Worm (Caenorhabditis elegans) whole organism, L3 larva: ENCODE data around the gene ttll-11.

ENCODE experiments used
- ceh-28 ChIP-seq: fragments of 150-350 bp; optimal IDR thresholded peaks from 2 replicates; lab custom pipeline; 2014; ENCODE audit warnings: missing biosample characterization, missing genetic modification reagents, missing genetic modification characterization
- ceh-82 ChIP-seq: fragments of 150-350 bp; optimal IDR thresholded peaks from 2 replicates; lab custom pipeline; 2014; ENCODE audit warnings: missing biosample characterization, missing genetic modification characterization
- elt-3 ChIP-seq, 3 experiments: fragments of 150-350 bp in 1 of 3; sonication (generic microtip) in 2 of 3; optimal IDR thresholded peaks; 2 replicates in 2 of 3; 4 replicates in 1 of 3; lab custom pipeline; 2014 to 2017; ENCODE audit warnings: missing biosample characterization in 3 of 3, missing genetic modification characterization in 3 of 3
- fkh-10 ChIP-seq: sonication (generic microtip); optimal IDR thresholded peaks from 2 replicates; lab custom pipeline; 2017; ENCODE audit warnings: missing biosample characterization, missing genetic modification reagents, missing genetic modification characterization
- fos-1 ChIP-seq: fragments of 150-350 bp; optimal IDR thresholded peaks from 2 replicates; lab custom pipeline; 2014; ENCODE audit warnings: missing biosample characterization, missing genetic modification characterization
- lin-39 ChIP-seq: fragments of 150-350 bp; optimal IDR thresholded peaks from 2 replicates; lab custom pipeline; 2018; ENCODE audit warnings: missing biosample characterization, missing genetic modification reagents, missing genetic modification characterization
- mml-1 ChIP-seq: fragments of 150-350 bp; sonication (generic microtip); optimal IDR thresholded peaks from 3 replicates; lab custom pipeline; 2014; ENCODE audit warnings: missing biosample characterization, missing genetic modification characterization
- nhr-25 ChIP-seq: sonication (generic microtip); optimal IDR thresholded peaks from 2 replicates; lab custom pipeline; 2017; ENCODE audit warnings: missing biosample characterization, missing genetic modification characterization
- snpc-4 ChIP-seq: fragments of 150-350 bp; optimal IDR thresholded peaks from 2 replicates; lab custom pipeline; 2014; ENCODE audit warnings: missing biosample characterization, missing genetic modification characterization
- tbx-2 ChIP-seq: sonication (generic microtip); optimal IDR thresholded peaks from 2 replicates; lab custom pipeline; 2016; ENCODE audit warnings: mild to moderate bottlenecking, missing genetic modification characterization, missing compliant biosample characterization
- ztf-11 ChIP-seq: fragments of 150-350 bp; optimal IDR thresholded peaks from 2 replicates; lab custom pipeline; 2014; ENCODE audit warnings: missing biosample characterization, missing genetic modification characterization

- no peak for TF ChIP-seq snpc-4 (tag; lab: Kevin White, UChicago)
- no peak for TF ChIP-seq nhr-25 (tag; lab: Kevin White, UChicago)
- TF ChIP-seq tbx-2 (tag; lab: Kevin White, UChicago) = no peak
- TF ChIP-seq mml-1 (tag; lab: Kevin White, UChicago) = no peak
- no peak for TF ChIP-seq fos-1 (tag; lab: Kevin White, UChicago)
- TF ChIP-seq ceh-82 (tag; lab: Kevin White, UChicago) = no peak
- no peak for TF ChIP-seq elt-3 (tag; optimal IDR thresholded peaks at IDR 0.05; lab: Kevin White, UChicago)
- TF ChIP-seq ceh-28 = no peak
- no peak for TF ChIP-seq fkh-10 (GFP tag; lab: Kevin White, UChicago)
- TF ChIP-seq lin-39 (tag; lab: Kevin White, UChicago) = no peak
- TF ChIP-seq ztf-11 (tag; lab: Kevin White, UChicago) = no peak
These were observed 39.8 kb downstream of the ttll-11 start for ce11 chrIV:8737354-8737753.
